Fruit fly (Drosophila melanogaster) whole organism, embryonic: Measurements from ENCODE around the gene Etl1.

ENCODE experiments used
- ATbp ChIP-seq: fragments of 200-800 bp; sonication (Bioruptor generic); optimal IDR thresholded peaks from 2 replicates; lab custom pipeline; 2017; ENCODE audit warnings: missing biosample characterization, mild to moderate bottlenecking, missing genetic modification characterization, missing genetic modification reagents
- B-H1 ChIP-seq: fragments of 200-800 bp; sonication (Bioruptor generic); IDR thresholded peaks from 3 replicates; pipeline ENCODE4 v1.3.6; 2022; ENCODE audit warnings: missing biosample characterization, missing genetic modification characterization
- BEAF-32 ChIP-seq: fragments of 200-800 bp; sonication (Bioruptor generic); optimal IDR thresholded peaks from 3 replicates; lab custom pipeline; 2017; ENCODE audit warnings: missing biosample characterization, missing genetic modification characterization, mild to moderate bottlenecking, moderate library complexity, missing genetic modification reagents
- BtbVII ChIP-seq: fragments of 200-800 bp; sonication (Bioruptor generic); optimal IDR thresholded peaks from 3 replicates; lab custom pipeline; 2017; ENCODE audit warnings: missing biosample characterization, mild to moderate bottlenecking, missing genetic modification characterization
- CG10654 ChIP-seq: fragments of 200-800 bp; sonication (Bioruptor generic); optimal IDR thresholded peaks from 2 replicates; lab custom pipeline; 2016; ENCODE audit warnings: missing biosample characterization, missing genetic modification characterization
- CG15601 ChIP-seq: fragments of 200-800 bp; sonication (Bioruptor generic); optimal IDR thresholded peaks from 3 replicates; lab custom pipeline; 2019; ENCODE audit warnings: missing biosample characterization, mild to moderate bottlenecking, missing genetic modification characterization, moderate library complexity
- CG30403 ChIP-seq: fragments of 200-800 bp; sonication (Bioruptor generic); optimal IDR thresholded peaks from 3 replicates; lab custom pipeline; 2016; ENCODE audit warnings: missing biosample characterization, missing genetic modification characterization
- CG31224 ChIP-seq: fragments of 200-800 bp; sonication (Bioruptor generic); IDR thresholded peaks from 2 replicates; pipeline ENCODE4 v1.3.6; 2022; ENCODE audit warnings: missing biosample characterization, missing genetic modification characterization
- CG32772 ChIP-seq: fragments of 200-800 bp; sonication (Bioruptor generic); IDR thresholded peaks from 2 replicates; pipeline ENCODE4 v1.3.6; 2022; ENCODE audit warnings: missing biosample characterization, missing genetic modification characterization
- CG3838 ChIP-seq: fragments of 200-800 bp; sonication (Bioruptor generic); optimal IDR thresholded peaks from 3 replicates; lab custom pipeline; 2016; ENCODE audit warnings: missing biosample characterization, missing genetic modification characterization
- CG4404 ChIP-seq: fragments of 200-800 bp; sonication (Bioruptor generic); IDR thresholded peaks from 2 replicates; pipeline ENCODE4 v1.3.6; 2022; ENCODE audit warnings: missing biosample characterization, missing genetic modification characterization
- CG4820 ChIP-seq: fragments of 200-800 bp; sonication (Bioruptor generic); optimal IDR thresholded peaks from 3 replicates; lab custom pipeline; 2016; ENCODE audit warnings: missing biosample characterization, missing genetic modification characterization
- CG6791 ChIP-seq: fragments of 200-800 bp; sonication (Bioruptor generic); IDR thresholded peaks from 3 replicates; pipeline ENCODE4 v1.3.6; 2022; ENCODE audit warnings: missing biosample characterization, missing genetic modification characterization; ENCODE audit not compliant: partially characterized antibody
- CG9215 ChIP-seq: fragments of 200-800 bp; sonication (Bioruptor generic); IDR thresholded peaks from 2 replicates; pipeline ENCODE4 v1.3.6; 2022; ENCODE audit warnings: missing biosample characterization, missing genetic modification characterization
- CG9876 ChIP-seq: fragments of 200-800 bp; sonication (Bioruptor generic); optimal IDR thresholded peaks from 2 replicates; lab custom pipeline; 2016; ENCODE audit warnings: missing biosample characterization, missing genetic modification characterization
- CHES-1-like ChIP-seq: fragments of 200-800 bp; sonication (Bioruptor generic); optimal IDR thresholded peaks from 2 replicates; lab custom pipeline; 2016; ENCODE audit warnings: missing biosample characterization, missing genetic modification characterization
- CrebB ChIP-seq: fragments of 200-800 bp; sonication (Bioruptor generic); optimal IDR thresholded peaks from 3 replicates; lab custom pipeline; 2018; ENCODE audit warnings: missing biosample characterization, mild to moderate bottlenecking, missing genetic modification characterization
- Dad ChIP-seq: fragments of 200-800 bp; sonication (Bioruptor generic); optimal IDR thresholded peaks from 3 replicates; lab custom pipeline; 2016; ENCODE audit warnings: missing biosample characterization, missing genetic modification characterization
- Dbx ChIP-seq: fragments of 200-800 bp; sonication (Bioruptor generic); IDR thresholded peaks from 3 replicates; pipeline ENCODE4 v1.3.6; 2022; ENCODE audit warnings: missing biosample characterization, missing genetic modification characterization
- Doc3 ChIP-seq: fragments of 200-800 bp; sonication (Bioruptor generic); IDR thresholded peaks from 3 replicates; pipeline ENCODE4 v1.3.6; 2022; ENCODE audit warnings: missing biosample characterization, missing genetic modification characterization; ENCODE audit not compliant: partially characterized antibody
- Hand ChIP-seq: fragments of 200-800 bp; sonication (Bioruptor generic); optimal IDR thresholded peaks from 2 replicates; lab custom pipeline; 2017; ENCODE audit warnings: mild to moderate bottlenecking, missing biosample characterization, missing genetic modification reagents, missing genetic modification characterization
- Hmx ChIP-seq: fragments of 200-800 bp; sonication (Bioruptor generic); optimal IDR thresholded peaks from 2 replicates; lab custom pipeline; 2016; ENCODE audit warnings: missing biosample characterization, missing genetic modification characterization
- Hsf ChIP-seq: fragments of 200-800 bp; sonication (Bioruptor generic); optimal IDR thresholded peaks from 3 replicates; lab custom pipeline; 2016; ENCODE audit warnings: missing biosample characterization, missing genetic modification characterization
- Lim3 ChIP-seq: fragments of 200-800 bp; sonication (Bioruptor generic); IDR thresholded peaks from 2 replicates; pipeline ENCODE4 v1.3.6; 2022; ENCODE audit warnings: missing biosample characterization, missing genetic modification characterization
- Max ChIP-seq: fragments of 200-800 bp; sonication (Bioruptor generic); optimal IDR thresholded peaks from 2 replicates; lab custom pipeline; 2016; ENCODE audit warnings: missing biosample characterization, mild to moderate bottlenecking, missing genetic modification characterization
- Med ChIP-seq: fragments of 200-800 bp; sonication (Bioruptor generic); peaks from one replicate; lab custom pipeline; 2016; ENCODE audit warnings: missing biosample characterization, missing genetic modification characterization, mild to moderate bottlenecking, inconsistent platforms, moderate library complexity
- Meics ChIP-seq: fragments of 200-800 bp; sonication (Bioruptor generic); optimal IDR thresholded peaks from 2 replicates; lab custom pipeline; 2017; ENCODE audit warnings: missing biosample characterization, mild to moderate bottlenecking, missing genetic modification characterization
- NFAT ChIP-seq: fragments of 200-800 bp; sonication (Bioruptor generic); IDR thresholded peaks from 2 replicates; pipeline ENCODE4 v1.3.6; 2022; ENCODE audit warnings: missing biosample characterization, missing genetic modification characterization
- Nf-YB ChIP-seq: fragments of 200-800 bp; sonication (Bioruptor generic); optimal IDR thresholded peaks from 3 replicates; lab custom pipeline; 2019; ENCODE audit warnings: missing biosample characterization, mild to moderate bottlenecking, missing genetic modification characterization, moderate library complexity
- Nf-YC ChIP-seq: fragments of 200-800 bp; optimal IDR thresholded peaks from 3 replicates; lab custom pipeline; 2019; ENCODE audit warnings: missing biosample characterization, mild to moderate bottlenecking, missing genetic modification characterization, moderate library complexity
- Oli ChIP-seq: fragments of 200-800 bp; sonication (Bioruptor generic); optimal IDR thresholded peaks from 2 replicates; lab custom pipeline; 2018; ENCODE audit warnings: missing biosample characterization, mild to moderate bottlenecking, missing genetic modification characterization, moderate library complexity
- Ptx1 ChIP-seq: fragments of 200-800 bp; sonication (Bioruptor generic); IDR thresholded peaks from 2 replicates; pipeline ENCODE4 v1.3.6; 2022; ENCODE audit warnings: missing biosample characterization, missing genetic modification characterization
- Sry-δ ChIP-seq: fragments of 200-800 bp; sonication (Bioruptor generic); optimal IDR thresholded peaks from 2 replicates; lab custom pipeline; 2016; ENCODE audit warnings: missing biosample characterization, missing genetic modification characterization
- ato ChIP-seq: fragments of 200-800 bp; sonication (Bioruptor generic); IDR thresholded peaks from 2 replicates; pipeline ENCODE4 v1.3.6; 2022; ENCODE audit warnings: missing biosample characterization, missing genetic modification characterization; ENCODE audit not compliant: partially characterized antibody
- crc ChIP-seq: fragments of 200-800 bp; sonication (Bioruptor generic); optimal IDR thresholded peaks from 2 replicates; lab custom pipeline; 2016; ENCODE audit warnings: missing biosample characterization, missing genetic modification characterization
- crp ChIP-seq, 2 experiments: fragments of 200-800 bp; sonication (Bioruptor generic); optimal IDR thresholded peaks; 2 replicates in 1 of 2; 3 replicates in 1 of 2; lab custom pipeline; 2017; ENCODE audit warnings: missing biosample characterization in 2 of 2, missing genetic modification characterization in 2 of 2, mild to moderate bottlenecking in 1 of 2, moderate library complexity in 1 of 2
- cwo ChIP-seq: fragments of 200-800 bp; sonication (Bioruptor generic); optimal IDR thresholded peaks from 3 replicates; lab custom pipeline; 2017; ENCODE audit warnings: missing biosample characterization, missing genetic modification characterization, mild to moderate bottlenecking, moderate library complexity, missing genetic modification reagents
- dan ChIP-seq: fragments of 200-800 bp; sonication (Bioruptor generic); IDR thresholded peaks from 2 replicates; pipeline ENCODE4 v1.3.6; 2022; ENCODE audit warnings: missing biosample characterization, missing genetic modification characterization
- ems ChIP-seq: fragments of 200-800 bp; sonication (Bioruptor generic); optimal IDR thresholded peaks from 3 replicates; lab custom pipeline; 2016; ENCODE audit warnings: missing biosample characterization, missing genetic modification characterization
- gro ChIP-seq: fragments of 200-800 bp; sonication (Bioruptor generic); optimal IDR thresholded peaks from 2 replicates; lab custom pipeline; 2016; ENCODE audit warnings: missing biosample characterization, missing genetic modification characterization
- hth ChIP-seq: fragments of >200 bp; optimal IDR thresholded peaks from 2 replicates; lab custom pipeline; 2017; ENCODE audit warnings: inconsistent platforms
- kah ChIP-seq: fragments of 200-800 bp; sonication (Bioruptor generic); optimal IDR thresholded peaks from 2 replicates; lab custom pipeline; 2018; ENCODE audit warnings: missing biosample characterization, mild to moderate bottlenecking, missing genetic modification characterization
- lab ChIP-seq: fragments of 200-800 bp; sonication (Bioruptor generic); optimal IDR thresholded peaks from 3 replicates; lab custom pipeline; 2017; ENCODE audit warnings: missing biosample characterization, missing genetic modification characterization, mild to moderate bottlenecking, moderate library complexity, missing genetic modification reagents
- lilli ChIP-seq: fragments of 200-800 bp; sonication (Bioruptor generic); optimal IDR thresholded peaks from 3 replicates; lab custom pipeline; 2016; ENCODE audit warnings: missing biosample characterization, missing genetic modification characterization
- lmd ChIP-seq: fragments of 200-800 bp; sonication (Bioruptor generic); IDR thresholded peaks from 2 replicates; pipeline ENCODE4 v1.3.6; 2022; ENCODE audit warnings: missing biosample characterization, missing genetic modification characterization
- mam ChIP-seq: fragments of 200-800 bp; sonication (Bioruptor generic); optimal IDR thresholded peaks from 3 replicates; lab custom pipeline; 2016; ENCODE audit warnings: missing biosample characterization, missing genetic modification characterization
- pros ChIP-seq: fragments of 200-800 bp; sonication (Bioruptor generic); optimal IDR thresholded peaks from 3 replicates; lab custom pipeline; 2019; ENCODE audit warnings: missing biosample characterization, mild to moderate bottlenecking, missing genetic modification characterization, moderate library complexity
- run ChIP-seq: fragments of 200-800 bp; sonication (Bioruptor generic); optimal IDR thresholded peaks from 3 replicates; lab custom pipeline; 2018; ENCODE audit warnings: missing biosample characterization, mild to moderate bottlenecking, missing genetic modification characterization
- slou ChIP-seq: fragments of 200-800 bp; sonication (Bioruptor generic); optimal IDR thresholded peaks from 3 replicates; lab custom pipeline; 2016; ENCODE audit warnings: missing biosample characterization, missing genetic modification characterization
- sna ChIP-seq: fragments of 200-800 bp; sonication (Bioruptor generic); IDR thresholded peaks from 2 replicates; pipeline ENCODE4 v1.3.6; 2022; ENCODE audit warnings: missing biosample characterization, missing genetic modification characterization; ENCODE audit not compliant: partially characterized antibody
- vvl ChIP-seq: fragments of 200-800 bp; sonication (Bioruptor generic); IDR thresholded peaks from 2 replicates; pipeline ENCODE4 v1.3.6; 2022; ENCODE audit warnings: missing biosample characterization, missing genetic modification characterization
- zfh2 ChIP-seq: fragments of 200-800 bp; sonication (Bioruptor generic); optimal IDR thresholded peaks from 2 replicates; lab custom pipeline; 2016; ENCODE audit warnings: missing biosample characterization, missing genetic modification characterization

Gene Etl1

dm6 chr2L:9937908-9938307 lies 25.5 kb upstream of the Etl1 start, which contains the start of gene Arglu1 (continued):
- TF ChIP-seq Ptx1 (peak; percentile 39; the same call in 1 of the 2 replicates), CG9215 (GFP tag; lab: Robert Waterston, UW) (no peak), crc (no peak), Med (GFP tag; lab: Kevin White, UChicago) (peak; percentile 88), lilli (GFP tag; lab: Kevin White, UChicago) (peak; percentile 3), BEAF-32 (GFP tag; lab: Kevin White, UChicago) (peak; percentile 6), Nf-YB (no peak), kah (GFP tag; lab: Kevin White, UChicago) (no peak), CrebB (no peak), Hmx (GFP tag; lab: Kevin White, UChicago) (no peak), vvl (GFP tag; lab: Robert Waterston, UW) (0 out of 2 replicates have a peak, but pooled peaks have one; percentile 35), CG3838 (no peak), Hsf (GFP tag; lab: Kevin White, UChicago) (no peak), CG32772 (GFP tag; lab: Robert Waterston, UW) (peak; percentile 77), CG10654 (GFP tag; lab: Kevin White, UChicago) (no peak), pros (GFP tag; lab: Kevin White, UChicago) (no peak), mam (peak; percentile 53), CG4820 (GFP tag; lab: Kevin White, UChicago) (no peak), Sry-δ (peak; percentile 2), Nf-YC (tag; lab: Kevin White, UChicago) (no peak), BtbVII (no peak), CG9876 (GFP tag; lab: Kevin White, UChicago) (no peak), B-H1 (GFP tag; lab: Robert Waterston, UW) (no peak), Max (GFP tag; lab: Kevin White, UChicago) (no peak), Doc3 (GFP tag; lab: Robert Waterston, UW) (no peak), sna (no peak), Dad (GFP tag; lab: Kevin White, UChicago) (peak; percentile 5), crp (GFP tag; optimal IDR thresholded peaks at IDR 0.05; lab: Kevin White, UChicago) (peak in 1 of 2 experiments; percentile 41), hth (no peak), Meics (peak; percentile 13), lab (peak; percentile 33), CHES-1-like (GFP tag; lab: Kevin White, UChicago) (peak; percentile 39), slou (GFP tag; lab: Kevin White, UChicago) (no peak), lmd (GFP tag; lab: Robert Waterston, UW) (peak; percentile 26; the same call in 1 of the 2 replicates), CG15601 (tag; lab: Kevin White, UChicago) (no peak), ato (GFP tag; lab: Robert Waterston, UW) (no peak), zfh2 (GFP tag; lab: Kevin White, UChicago) (peak; percentile 58), NFAT (peak; percentile 34; the same call in 1 of the 2 replicates), CG30403 (GFP tag; lab: Kevin White, UChicago) (no peak), cwo (GFP tag; lab: Kevin White, UChicago) (no peak), Dbx (GFP tag; lab: Robert Waterston, UW) (peak; percentile 57; the same call in 1 of the 3 replicates), ems (peak; percentile 28), run (tag; lab: Kevin White, UChicago) (no peak), dan (no peak), CG4404 (GFP tag; lab: Robert Waterston, UW) (no peak), Oli (tag; lab: Kevin White, UChicago) (no peak), ATbp (GFP tag; lab: Kevin White, UChicago) (no peak), Hand (GFP tag; lab: Kevin White, UChicago) (no peak), Lim3 (GFP tag; lab: Robert Waterston, UW) (no peak), CG31224 (no peak), CG6791 (GFP tag; lab: Robert Waterston, UW) (no peak), gro (GFP tag; lab: Kevin White, UChicago) (peak; percentile 20)
